Fruit fly (Drosophila melanogaster): ENCODE data around the gene Adgf-C.

The Adgf-C gene

dm6 chr3R:13706457-13706856 lies at the start of gene Adgf-C:
Gene Adgf-C, plus strand, starts transcription at chr3R:13706757.
- TF ChIP-seq psq (optimal IDR thresholded peaks at IDR 0.05) (no peak), h (optimal IDR thresholded peaks at IDR 0.05) (no peak), Myc (optimal IDR thresholded peaks at IDR 0.05) (no peak), ttk (optimal IDR thresholded peaks at IDR 0.05) (no peak), Sin3A (optimal IDR thresholded peaks at IDR 0.05) (no peak), insv (optimal IDR thresholded peaks at IDR 0.05) (no peak)

- TF ChIP-seq psq (optimal IDR thresholded peaks at IDR 0.05) (no peak), Sin3A (optimal IDR thresholded peaks at IDR 0.05) (no peak), Myc (optimal IDR thresholded peaks at IDR 0.05) (no peak), h (optimal IDR thresholded peaks at IDR 0.05) (no peak), ttk (optimal IDR thresholded peaks at IDR 0.05) (no peak), insv (optimal IDR thresholded peaks at IDR 0.05) (no peak)
Observed at dm6 chr3R:13659865-13660738, 46.5 kb upstream of the Adgf-C start, which contains the start of gene Hrb87F. Gene Hrb87F, minus strand, starts transcription at chr3R:13660531.

dm6 chr3R:13660924-13661659 lies 45.5 kb upstream of the Adgf-C start, which contains the start of gene B52:
Gene B52, plus strand, starts transcription at chr3R:13661311.
- no peak for TF ChIP-seq Sin3A (optimal IDR thresholded peaks at IDR 0.05)

DNA sequence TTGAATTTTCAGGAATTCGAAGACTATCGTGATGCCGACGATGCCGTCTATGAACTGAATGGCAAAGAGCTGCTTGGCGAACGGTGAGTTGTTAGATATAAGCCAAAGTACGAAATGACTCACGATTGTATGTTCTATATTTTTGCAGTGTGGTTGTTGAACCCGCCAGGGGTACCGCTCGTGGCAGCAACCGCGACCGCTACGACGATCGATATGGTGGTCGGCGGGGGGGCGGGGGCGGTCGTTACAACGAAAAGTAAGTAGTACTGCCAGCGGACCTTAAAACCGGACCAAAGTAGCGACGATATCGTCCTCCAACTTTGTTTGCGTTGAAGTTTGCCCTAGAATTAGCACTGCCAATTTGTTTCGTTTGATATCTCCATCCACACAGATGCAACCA lies 44.4 kb upstream of the Adgf-C start:
- TF ChIP-seq ttk (optimal IDR thresholded peaks at IDR 0.05): no peak
- TF ChIP-seq insv (optimal IDR thresholded peaks at IDR 0.05): no peak
- TF ChIP-seq h (optimal IDR thresholded peaks at IDR 0.05): no peak
- TF ChIP-seq Myc (optimal IDR thresholded peaks at IDR 0.05): no peak
- no peak for TF ChIP-seq Sin3A (optimal IDR thresholded peaks at IDR 0.05)
- TF ChIP-seq psq (optimal IDR thresholded peaks at IDR 0.05): no peak

- TF ChIP-seq insv (optimal IDR thresholded peaks at IDR 0.05): no peak
- no peak for TF ChIP-seq h (optimal IDR thresholded peaks at IDR 0.05)
- TF ChIP-seq ttk (optimal IDR thresholded peaks at IDR 0.05): no peak
- no peak for TF ChIP-seq Myc (optimal IDR thresholded peaks at IDR 0.05)
- no peak for TF ChIP-seq Sin3A (optimal IDR thresholded peaks at IDR 0.05)
- no peak for TF ChIP-seq psq (optimal IDR thresholded peaks at IDR 0.05)
Observed at dm6 chr3R:13665992-13666391, 40.6 kb upstream of the Adgf-C start.

dm6 chr3R:13672898-13673297 lies 33.7 kb upstream of the Adgf-C start:
- TF ChIP-seq Sin3A (optimal IDR thresholded peaks at IDR 0.05) (no peak), Myc (optimal IDR thresholded peaks at IDR 0.05) (no peak), insv (optimal IDR thresholded peaks at IDR 0.05) (no peak), ttk (optimal IDR thresholded peaks at IDR 0.05) (no peak), h (optimal IDR thresholded peaks at IDR 0.05) (no peak), psq (optimal IDR thresholded peaks at IDR 0.05) (no peak)

dm6 chr3R:13674492-13675033 lies 32.0 kb upstream of the Adgf-C start, which contains the start of gene Task6:
Gene Task6, minus strand, starts transcription at chr3R:13674542.
- TF ChIP-seq psq (optimal IDR thresholded peaks at IDR 0.05) (no peak), ttk (optimal IDR thresholded peaks at IDR 0.05) (no peak)

dm6 chr3R:13676137-13677086 lies 30.1 kb upstream of the Adgf-C start, which contains the start of the genes Lkb1 and CG9588:
Gene Lkb1, plus strand, starts transcription at chr3R:13676549.
Gene CG9588, minus strand, starts transcription at chr3R:13676681.
- TF ChIP-seq Myc (optimal IDR thresholded peaks at IDR 0.05): no peak
- TF ChIP-seq h (optimal IDR thresholded peaks at IDR 0.05): no peak
- TF ChIP-seq Sin3A (optimal IDR thresholded peaks at IDR 0.05): no peak
- TF ChIP-seq ttk (optimal IDR thresholded peaks at IDR 0.05): no peak
- no peak for TF ChIP-seq insv (optimal IDR thresholded peaks at IDR 0.05)
- TF ChIP-seq psq (optimal IDR thresholded peaks at IDR 0.05): no peak

dm6 chr3R:13682994-13683623 lies 23.4 kb upstream of the Adgf-C start:
- no peak for TF ChIP-seq h (optimal IDR thresholded peaks at IDR 0.05)
- no peak for TF ChIP-seq insv (optimal IDR thresholded peaks at IDR 0.05)
- TF ChIP-seq Sin3A (optimal IDR thresholded peaks at IDR 0.05): no peak
- no peak for TF ChIP-seq psq (optimal IDR thresholded peaks at IDR 0.05)
- no peak for TF ChIP-seq ttk (optimal IDR thresholded peaks at IDR 0.05)

DNA sequence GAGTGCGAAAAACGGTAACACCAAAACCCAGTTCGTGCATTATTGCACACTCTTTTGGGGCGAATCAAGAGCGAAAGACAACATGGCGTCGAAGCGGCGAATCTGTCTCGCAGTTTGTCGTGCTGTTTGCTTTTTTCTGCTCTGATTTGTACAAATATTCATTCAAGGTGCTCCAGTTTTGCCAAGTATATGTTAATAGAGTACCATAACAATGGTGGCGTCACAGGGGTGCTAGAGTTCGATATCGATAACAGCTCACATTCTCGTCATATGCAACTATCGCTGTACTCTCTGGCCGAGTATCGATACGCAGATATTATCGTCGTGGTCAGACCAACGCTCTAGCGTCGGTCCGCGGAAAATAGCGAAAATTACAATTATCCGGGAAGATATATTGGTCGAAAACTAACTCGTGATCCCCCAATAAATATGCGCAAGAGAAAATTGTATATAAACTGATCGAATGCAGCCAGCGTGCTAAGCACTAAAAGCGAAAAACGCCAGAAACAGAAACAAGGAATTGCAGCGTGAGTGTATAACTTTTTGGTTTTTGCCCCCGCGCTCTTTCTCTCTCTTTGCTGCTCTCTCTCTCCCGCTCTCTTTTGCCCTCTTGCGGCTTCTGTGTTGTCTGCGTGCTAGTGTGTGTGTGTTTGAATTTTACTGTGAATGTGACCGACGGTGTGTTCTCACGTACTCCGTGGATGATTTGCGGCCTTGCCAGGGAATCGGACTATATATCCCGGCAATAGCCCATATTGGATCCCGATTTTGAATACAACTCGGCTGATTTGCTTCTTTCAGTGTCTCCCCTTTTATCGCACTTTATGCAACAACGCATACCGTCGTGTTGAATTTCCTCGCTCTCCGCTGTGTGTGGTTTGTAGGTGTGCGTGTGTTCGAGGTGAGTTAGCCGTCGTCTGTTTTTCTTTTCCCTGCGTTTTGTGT lies 22.7 kb upstream of the Adgf-C start, which contains the start of gene flfl:
TSS of gene flfl (plus strand) at position 298 of the 945 bp plus-strand sequence.
- no peak for TF ChIP-seq h (optimal IDR thresholded peaks at IDR 0.05)
- TF ChIP-seq ttk (optimal IDR thresholded peaks at IDR 0.05): no peak
- TF ChIP-seq psq (optimal IDR thresholded peaks at IDR 0.05): peak; percentile 32
